Worm (Caenorhabditis elegans): Measurements from ENCODE around the gene cdk-11.1.

DNA sequence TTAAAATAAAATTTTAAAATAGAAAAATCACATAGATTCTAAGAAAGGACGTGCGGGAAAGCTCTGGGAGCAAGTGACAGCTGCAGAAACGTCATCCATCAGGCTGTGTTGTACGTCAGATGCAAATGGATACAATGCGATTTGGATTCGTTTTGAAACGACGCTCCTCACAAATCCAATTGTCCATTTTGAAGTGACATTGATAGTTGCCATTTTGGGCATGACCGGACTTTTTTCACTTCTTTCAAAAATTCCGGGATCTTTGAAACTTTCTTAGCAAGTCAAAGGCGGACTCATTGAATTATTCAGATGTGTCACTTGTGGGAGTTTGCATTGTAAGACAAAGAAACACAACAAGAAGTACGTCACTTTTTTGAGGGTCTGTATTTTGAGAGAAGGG, 20.0 kb downstream of the cdk-11.1 start:
- no peak for TF ChIP-seq unc-62 (GFP tag; optimal IDR thresholded peaks at IDR 0.05)
- no peak for TF ChIP-seq R02D3.7 (tag; optimal IDR thresholded peaks at IDR 0.05)
- no peak for TF ChIP-seq egl-27 (tag; optimal IDR thresholded peaks at IDR 0.05)
- no peak for TF ChIP-seq lsy-2 (tag; optimal IDR thresholded peaks at IDR 0.05)
- TF ChIP-seq ztf-11 (tag; optimal IDR thresholded peaks at IDR 0.05), result no peak
- no peak for TF ChIP-seq ama-1 (optimal IDR thresholded peaks at IDR 0.05)
- TF ChIP-seq lin-13 (GFP tag; optimal IDR thresholded peaks at IDR 0.05), result no peak
- TF ChIP-seq nhr-6 (tag; optimal IDR thresholded peaks at IDR 0.05), result no peak
- TF ChIP-seq mdl-1 (tag; optimal IDR thresholded peaks at IDR 0.05), result no peak

Measured in whole organism, L2 larva.